Fruit fly (Drosophila melanogaster) whole organism, embryonic: Measurements from ENCODE around the gene CG44040.
A peak's percentile ranks its signal among the peaks of the same experiment; 100 is the strongest.

Experiments used
- CG10431 ChIP-seq: fragments of 200-800 bp; sonication (Bioruptor generic); optimal IDR thresholded peaks from 3 replicates; lab custom pipeline; 2018; ENCODE audit warnings: missing biosample characterization, mild to moderate bottlenecking, missing genetic modification characterization
- CG10959 ChIP-seq: fragments of 200-800 bp; sonication (Bioruptor generic); IDR thresholded peaks from 2 replicates; pipeline ENCODE4 v1.3.6; 2022; ENCODE audit warnings: missing biosample characterization, missing genetic modification characterization
- CG11085 ChIP-seq: fragments of 200-800 bp; sonication (Bioruptor generic); IDR thresholded peaks from 2 replicates; pipeline ENCODE4 v1.3.6; 2022; ENCODE audit warnings: missing biosample characterization, missing genetic modification characterization
- CG12219 ChIP-seq: fragments of 200-800 bp; sonication (Bioruptor generic); optimal IDR thresholded peaks from 3 replicates; lab custom pipeline; 2018; ENCODE audit warnings: missing biosample characterization, mild to moderate bottlenecking, missing genetic modification characterization
- CG13296 ChIP-seq: fragments of 200-800 bp; sonication (Bioruptor generic); optimal IDR thresholded peaks from 3 replicates; lab custom pipeline; 2018; ENCODE audit warnings: missing biosample characterization, mild to moderate bottlenecking, missing genetic modification characterization
- CG15073 ChIP-seq: fragments of 200-800 bp; sonication (Bioruptor generic); optimal IDR thresholded peaks from 2 replicates; lab custom pipeline; 2016; ENCODE audit warnings: missing biosample characterization, missing genetic modification characterization
- CG15601 ChIP-seq: fragments of 200-800 bp; sonication (Bioruptor generic); optimal IDR thresholded peaks from 3 replicates; lab custom pipeline; 2019; ENCODE audit warnings: missing biosample characterization, mild to moderate bottlenecking, missing genetic modification characterization, moderate library complexity
- CG17328 ChIP-seq: fragments of 200-800 bp; sonication (Bioruptor generic); IDR thresholded peaks from 2 replicates; pipeline ENCODE4 v1.3.6; 2022; ENCODE audit warnings: missing biosample characterization, missing genetic modification characterization
- CG2120 ChIP-seq: fragments of 200-800 bp; sonication (Bioruptor generic); optimal IDR thresholded peaks from 3 replicates; lab custom pipeline; 2016; ENCODE audit warnings: missing biosample characterization, missing genetic modification characterization
- CG2202 ChIP-seq: fragments of 200-800 bp; sonication (Bioruptor generic); optimal IDR thresholded peaks from 2 replicates; lab custom pipeline; 2018; ENCODE audit warnings: missing biosample characterization, mild to moderate bottlenecking, missing genetic modification characterization
- CG3065 ChIP-seq: fragments of 200-800 bp; sonication (Bioruptor generic); optimal IDR thresholded peaks from 2 replicates; lab custom pipeline; 2016; ENCODE audit warnings: missing biosample characterization, missing genetic modification characterization
- CG31224 ChIP-seq: fragments of 200-800 bp; sonication (Bioruptor generic); IDR thresholded peaks from 2 replicates; pipeline ENCODE4 v1.3.6; 2022; ENCODE audit warnings: missing biosample characterization, missing genetic modification characterization
- CG31388 ChIP-seq: fragments of 200-800 bp; sonication (Bioruptor generic); optimal IDR thresholded peaks from 2 replicates; lab custom pipeline; 2016; ENCODE audit warnings: missing biosample characterization, missing genetic modification characterization
- CG34422 ChIP-seq: fragments of 200-800 bp; sonication (Bioruptor generic); IDR thresholded peaks from 3 replicates; pipeline ENCODE4 v1.3.6; 2022; ENCODE audit warnings: missing biosample characterization, missing genetic modification characterization
- CG3847 ChIP-seq: fragments of 200-800 bp; sonication (Bioruptor generic); IDR thresholded peaks from 2 replicates; pipeline ENCODE4 v1.3.6; 2022; ENCODE audit warnings: missing biosample characterization, missing genetic modification characterization
- CG6689 ChIP-seq: fragments of 200-800 bp; sonication (Bioruptor generic); IDR thresholded peaks from 2 replicates; pipeline ENCODE4 v1.3.6; 2022; ENCODE audit warnings: missing biosample characterization, missing genetic modification characterization
- CG6765 ChIP-seq: fragments of 200-800 bp; sonication (Bioruptor generic); optimal IDR thresholded peaks from 3 replicates; lab custom pipeline; 2017; ENCODE audit warnings: missing biosample characterization, mild to moderate bottlenecking, missing genetic modification characterization
- CG8281 ChIP-seq: fragments of 200-800 bp; sonication (Bioruptor generic); optimal IDR thresholded peaks from 2 replicates; lab custom pipeline; 2018; ENCODE audit warnings: missing biosample characterization, mild to moderate bottlenecking, missing genetic modification characterization, moderate library complexity
- CG8290 ChIP-seq, 3 experiments: fragments of 200-800 bp; sonication (Bioruptor generic); optimal IDR thresholded peaks; 2 replicates each; lab custom pipeline; 2016 to 2019; ENCODE audit warnings: missing biosample characterization in 3 of 3, missing genetic modification characterization in 3 of 3, mild to moderate bottlenecking in 2 of 3, moderate library complexity in 1 of 3
- CG9437 ChIP-seq: fragments of 200-800 bp; sonication (Bioruptor generic); optimal IDR thresholded peaks from 2 replicates; lab custom pipeline; 2018; ENCODE audit warnings: missing biosample characterization, mild to moderate bottlenecking, missing genetic modification characterization
- CG9727 ChIP-seq: fragments of 200-800 bp; sonication (Bioruptor generic); optimal IDR thresholded peaks from 3 replicates; lab custom pipeline; 2017; ENCODE audit warnings: missing biosample characterization, mild to moderate bottlenecking, missing genetic modification characterization
- CG9797 ChIP-seq: fragments of 200-800 bp; sonication (Bioruptor generic); optimal IDR thresholded peaks from 3 replicates; lab custom pipeline; 2018; ENCODE audit warnings: missing biosample characterization, mild to moderate bottlenecking, missing genetic modification characterization
- CG9876 ChIP-seq: fragments of 200-800 bp; sonication (Bioruptor generic); optimal IDR thresholded peaks from 2 replicates; lab custom pipeline; 2016; ENCODE audit warnings: missing biosample characterization, missing genetic modification characterization
- Dp ChIP-seq: fragments of 200-800 bp; sonication (Bioruptor generic); optimal IDR thresholded peaks from 2 replicates; lab custom pipeline; 2018; ENCODE audit warnings: missing biosample characterization, mild to moderate bottlenecking, missing genetic modification characterization, moderate library complexity
- Eip74EF ChIP-seq, 2 experiments: fragments of 200-800 bp in 1 of 2; fragments of >200 bp in 1 of 2; sonication (Bioruptor generic) in 1 of 2; optimal IDR thresholded peaks; 2 replicates each; lab custom pipeline; 2017 to 2019; ENCODE audit warnings: missing biosample characterization in 2 of 2, missing genetic modification characterization in 2 of 2, mild to moderate bottlenecking in 1 of 2, moderate library complexity in 1 of 2
- HLH54F ChIP-seq: fragments of 200-800 bp; sonication (Bioruptor generic); optimal IDR thresholded peaks from 3 replicates; lab custom pipeline; 2016; ENCODE audit warnings: missing biosample characterization, missing genetic modification characterization
- Nf-YB ChIP-seq: fragments of 200-800 bp; sonication (Bioruptor generic); optimal IDR thresholded peaks from 3 replicates; lab custom pipeline; 2019; ENCODE audit warnings: missing biosample characterization, mild to moderate bottlenecking, missing genetic modification characterization, moderate library complexity
- Six4 ChIP-seq: fragments of 200-800 bp; sonication (Bioruptor generic); optimal IDR thresholded peaks from 2 replicates; lab custom pipeline; 2016; ENCODE audit warnings: missing biosample characterization, missing genetic modification characterization
- Trl ChIP-seq, 3 experiments: fragments of >200 bp in 2 of 3; fragments of 200-800 bp in 1 of 3; sonication (Bioruptor generic) in 1 of 3; optimal IDR thresholded peaks; 2 replicates in 1 of 3; 3 replicates in 2 of 3; lab custom pipeline; 2016 to 2017; ENCODE audit warnings: missing biosample characterization in 1 of 3, missing genetic modification characterization in 1 of 3
- al ChIP-seq: fragments of 200-800 bp; sonication (Bioruptor generic); IDR thresholded peaks from 2 replicates; pipeline ENCODE4 v1.3.6; 2022; ENCODE audit warnings: missing biosample characterization, missing genetic modification characterization
- bcd ChIP-seq: fragments of 200-800 bp; sonication (Bioruptor generic); optimal IDR thresholded peaks from 2 replicates; lab custom pipeline; 2017; ENCODE audit warnings: missing biosample characterization, mild to moderate bottlenecking, missing genetic modification characterization
- btn ChIP-seq: fragments of 200-800 bp; sonication (Bioruptor generic); optimal IDR thresholded peaks from 2 replicates; lab custom pipeline; 2016; ENCODE audit warnings: missing biosample characterization, missing genetic modification characterization
- caup ChIP-seq: fragments of 200-800 bp; sonication (Bioruptor generic); optimal IDR thresholded peaks from 3 replicates; lab custom pipeline; 2017; ENCODE audit warnings: missing biosample characterization, mild to moderate bottlenecking, missing genetic modification characterization, moderate library complexity; ENCODE audit not compliant: severe bottlenecking
- ci ChIP-seq: fragments of 200-800 bp; sonication (Bioruptor generic); IDR thresholded peaks from 3 replicates; pipeline ENCODE4 v1.3.6; 2022; ENCODE audit warnings: missing biosample characterization, missing genetic modification characterization
- dimm ChIP-seq: fragments of 200-800 bp; sonication (Bioruptor generic); IDR thresholded peaks from 2 replicates; pipeline ENCODE4 v1.3.6; 2022; ENCODE audit warnings: missing biosample characterization, missing genetic modification characterization
- eve ChIP-seq, 2 experiments: fragments of >200 bp; optimal IDR thresholded peaks; 2 replicates each; lab custom pipeline; 2017; ENCODE audit warnings: missing biosample characterization in 2 of 2, missing genetic modification characterization in 2 of 2
- fu2 ChIP-seq: fragments of 200-800 bp; sonication (Bioruptor generic); optimal IDR thresholded peaks from 2 replicates; lab custom pipeline; 2016; ENCODE audit warnings: missing biosample characterization, missing genetic modification characterization
- gro ChIP-seq: fragments of 200-800 bp; sonication (Bioruptor generic); optimal IDR thresholded peaks from 2 replicates; lab custom pipeline; 2016; ENCODE audit warnings: missing biosample characterization, missing genetic modification characterization
- gsb ChIP-seq: fragments of 200-800 bp; sonication (Bioruptor generic); IDR thresholded peaks from 2 replicates; pipeline ENCODE4 v1.3.6; 2022; ENCODE audit warnings: missing biosample characterization, missing genetic modification characterization
- ken ChIP-seq: fragments of 200-800 bp; sonication (Bioruptor generic); IDR thresholded peaks from 3 replicates; pipeline ENCODE4 v1.3.6; 2022; ENCODE audit warnings: missing biosample characterization, missing genetic modification characterization
- lov ChIP-seq, 2 experiments: fragments of 200-800 bp in 1 of 2; fragments of >200 bp in 1 of 2; sonication (Bioruptor generic) in 1 of 2; IDR thresholded peaks in 1 of 2; optimal IDR thresholded peaks in 1 of 2; 2 replicates in 1 of 2; 3 replicates in 1 of 2; pipeline versions ENCODE4 v1.3.6 to Lab custom; 2017 to 2022; ENCODE audit warnings: missing biosample characterization in 1 of 2, missing genetic modification characterization in 1 of 2
- p53 ChIP-seq: fragments of 200-800 bp; sonication (Bioruptor generic); optimal IDR thresholded peaks from 2 replicates; lab custom pipeline; 2016; ENCODE audit warnings: missing biosample characterization, missing genetic modification characterization
- pan ChIP-seq, 4 experiments: fragments of >200 bp in 3 of 4; fragments of 200-800 bp in 1 of 4; sonication (Bioruptor generic) in 1 of 4; optimal IDR thresholded peaks in 3 of 4; IDR thresholded peaks in 1 of 4; 2 replicates each; pipeline versions ENCODE4 v1.3.6 to Lab custom; 2017 to 2022; ENCODE audit warnings: missing biosample characterization in 2 of 4, missing genetic modification characterization in 2 of 4, mixed read lengths in 1 of 4
- ranshi ChIP-seq: fragments of 200-800 bp; sonication (Bioruptor generic); IDR thresholded peaks from 2 replicates; pipeline ENCODE4 v1.3.6; 2022; ENCODE audit warnings: missing biosample characterization, missing genetic modification characterization
- salm ChIP-seq: fragments of 200-800 bp; sonication (Bioruptor generic); optimal IDR thresholded peaks from 2 replicates; lab custom pipeline; 2018; ENCODE audit warnings: missing biosample characterization, mild to moderate bottlenecking, missing genetic modification characterization
- sisA ChIP-seq: fragments of 200-800 bp; sonication (Bioruptor generic); IDR thresholded peaks from 2 replicates; pipeline ENCODE4 v1.3.6; 2022; ENCODE audit warnings: missing biosample characterization, missing genetic modification characterization
- trem ChIP-seq: fragments of 200-800 bp; optimal IDR thresholded peaks from 3 replicates; lab custom pipeline; 2019; ENCODE audit warnings: missing biosample characterization, mild to moderate bottlenecking, missing genetic modification characterization, moderate library complexity
- zf30C ChIP-seq: fragments of 200-800 bp; sonication (Bioruptor generic); optimal IDR thresholded peaks from 3 replicates; lab custom pipeline; 2018; ENCODE audit warnings: missing biosample characterization, mild to moderate bottlenecking, missing genetic modification characterization
- zfh1 ChIP-seq: fragments of 200-800 bp; sonication (Bioruptor generic); IDR thresholded peaks from 3 replicates; pipeline ENCODE4 v1.3.6; 2022; ENCODE audit warnings: missing biosample characterization, missing genetic modification characterization

The CG44040 gene

DNA sequence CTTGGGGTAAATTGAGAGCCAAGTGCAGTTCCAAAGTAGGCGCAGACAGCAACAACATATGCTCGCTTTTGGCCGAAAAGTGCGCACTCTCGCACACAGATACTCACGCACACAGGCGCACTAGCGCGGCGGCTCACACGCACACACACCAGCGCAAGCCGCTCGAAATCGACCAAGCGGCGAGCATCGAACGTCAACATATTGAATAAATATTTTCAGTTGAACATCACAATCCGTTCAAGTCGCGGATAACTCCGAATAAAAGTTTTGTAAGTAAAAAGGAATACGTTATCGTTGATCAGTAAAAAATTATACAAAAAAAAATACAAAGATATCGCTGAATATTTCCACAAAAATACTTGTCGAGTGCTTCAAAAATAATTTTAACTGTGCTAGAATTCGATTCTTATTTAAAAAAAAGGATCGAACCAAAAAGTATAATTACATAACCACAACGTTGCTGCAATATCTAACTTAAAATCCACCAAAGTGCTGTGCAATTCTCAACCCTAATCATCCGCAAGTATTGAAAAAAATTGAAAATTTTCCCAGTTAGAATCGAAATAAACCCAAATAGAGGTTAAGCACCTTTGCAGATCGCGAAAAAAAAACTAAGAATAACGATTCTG, 38.7 kb upstream of the CG44040 start (continued):
- TF ChIP-seq dimm = no peak
- TF ChIP-seq CG31388 (GFP tag; lab: Kevin White, UChicago) = no peak
- TF ChIP-seq ranshi (GFP tag; lab: Robert Waterston, UW) = no peak
- TF ChIP-seq eve (GFP tag; optimal IDR thresholded peaks at IDR 0.05; lab: Kevin White, UChicago) = no peak
- no peak for TF ChIP-seq CG3847
- no peak for TF ChIP-seq Dp (GFP tag; lab: Kevin White, UChicago)
- no peak for TF ChIP-seq CG12219 (GFP tag; lab: Kevin White, UChicago)
- no peak for TF ChIP-seq CG8290 (GFP tag; optimal IDR thresholded peaks at IDR 0.05; lab: Kevin White, UChicago)
- peak in 1 of 2 experiments; percentile 10 for TF ChIP-seq CG8290 (tag; optimal IDR thresholded peaks at IDR 0.05; lab: Kevin White, UChicago)
- no peak for TF ChIP-seq bcd (GFP tag; lab: Kevin White, UChicago)
- TF ChIP-seq zfh1 (GFP tag; lab: Robert Waterston, UW) = no peak
- no peak for TF ChIP-seq CG13296
- no peak for TF ChIP-seq al
- no peak for TF ChIP-seq gsb (GFP tag; lab: Robert Waterston, UW)
- no peak for TF ChIP-seq CG9876 (GFP tag; lab: Kevin White, UChicago)
- TF ChIP-seq CG2120 (GFP tag; lab: Kevin White, UChicago) = no peak
- no peak for TF ChIP-seq CG10959
- no peak for TF ChIP-seq Six4 (GFP tag; lab: Kevin White, UChicago)
- no peak for TF ChIP-seq zf30C (GFP tag; lab: Kevin White, UChicago)
- no peak for TF ChIP-seq salm (tag; lab: Kevin White, UChicago)
- no peak for TF ChIP-seq CG34422
- no peak for TF ChIP-seq CG3065 (GFP tag; lab: Kevin White, UChicago)
- TF ChIP-seq CG6689 (GFP tag; lab: Robert Waterston, UW) = no peak
- TF ChIP-seq sisA (GFP tag; lab: Robert Waterston, UW) = no peak
- TF ChIP-seq CG31224 (GFP tag; lab: Robert Waterston, UW) = no peak
- TF ChIP-seq caup (GFP tag; lab: Kevin White, UChicago) = no peak
- TF ChIP-seq pan (optimal IDR thresholded peaks at IDR 0.05; lab: Kevin White, UChicago) = no peak
- TF ChIP-seq pan (GFP tag; optimal IDR thresholded peaks at IDR 0.05 in 1 of 2, IDR thresholded peaks at IDR 0.05 in 1 of 2) = peak in 1 of 2 experiments; percentile 2
- no peak for TF ChIP-seq btn
- TF ChIP-seq CG17328 (GFP tag; lab: Robert Waterston, UW) = no peak
- TF ChIP-seq Trl (optimal IDR thresholded peaks at IDR 0.05; lab: Kevin White, UChicago) = peak in 1 of 2 experiments; percentile 39
- TF ChIP-seq Trl (GFP tag; optimal IDR thresholded peaks at IDR 0.05; lab: Kevin White, UChicago) = no peak
- TF ChIP-seq ci (GFP tag; lab: Robert Waterston, UW) = peak; percentile 32; the same call in 1 of the 3 replicates
- no peak for TF ChIP-seq fu2 (GFP tag; lab: Kevin White, UChicago)
- no peak for TF ChIP-seq ken
- no peak for TF ChIP-seq gro (GFP tag; lab: Kevin White, UChicago)
- no peak for TF ChIP-seq CG15073 (GFP tag; lab: Kevin White, UChicago)
- TF ChIP-seq CG2202 (tag; lab: Kevin White, UChicago) = no peak
- TF ChIP-seq p53 (GFP tag; lab: Kevin White, UChicago) = no peak
- no peak for TF ChIP-seq trem (tag; lab: Kevin White, UChicago)
- TF ChIP-seq CG9727 (GFP tag; lab: Kevin White, UChicago) = peak; percentile 46
- no peak for TF ChIP-seq Nf-YB (GFP tag; lab: Kevin White, UChicago)
- TF ChIP-seq CG9437 (GFP tag; lab: Kevin White, UChicago) = no peak
- TF ChIP-seq CG11085 (GFP tag; lab: Robert Waterston, UW) = no peak
- TF ChIP-seq lov (optimal IDR thresholded peaks at IDR 0.05; lab: Kevin White, UChicago) = no peak
- peak; percentile 62; the same call in 1 of the 3 replicates for TF ChIP-seq lov (GFP tag; IDR thresholded peaks at IDR 0.05; lab: Robert Waterston, UW)
- TF ChIP-seq CG10431 (GFP tag; lab: Kevin White, UChicago) = no peak
- TF ChIP-seq CG15601 = peak; percentile 99
- no peak for TF ChIP-seq Eip74EF (GFP tag; optimal IDR thresholded peaks at IDR 0.05; lab: Kevin White, UChicago)
- TF ChIP-seq CG6765 (GFP tag; lab: Kevin White, UChicago) = no peak
- no peak for TF ChIP-seq CG9797 (GFP tag; lab: Kevin White, UChicago)
- no peak for TF ChIP-seq HLH54F
- no peak for TF ChIP-seq CG8281
